Fruit fly (Drosophila melanogaster) whole organism, embryonic: ENCODE results near the gene Tim8.

Source experiments
- Adf1 ChIP-seq: fragments of 200-800 bp; sonication (Bioruptor generic); IDR thresholded peaks from 2 replicates; pipeline ENCODE4 v1.3.6; 2022; ENCODE audit warnings: missing biosample characterization, missing genetic modification characterization
- B-H1 ChIP-seq: fragments of 200-800 bp; sonication (Bioruptor generic); IDR thresholded peaks from 3 replicates; pipeline ENCODE4 v1.3.6; 2022; ENCODE audit warnings: missing biosample characterization, missing genetic modification characterization
- BEAF-32 ChIP-seq: fragments of 200-800 bp; sonication (Bioruptor generic); optimal IDR thresholded peaks from 3 replicates; lab custom pipeline; 2017; ENCODE audit warnings: missing biosample characterization, missing genetic modification characterization, mild to moderate bottlenecking, moderate library complexity, missing genetic modification reagents
- CG10209 ChIP-seq: fragments of 200-800 bp; sonication (Bioruptor generic); optimal IDR thresholded peaks from 3 replicates; lab custom pipeline; 2017; ENCODE audit warnings: missing biosample characterization, mild to moderate bottlenecking, missing genetic modification characterization, missing genetic modification reagents
- CG10267 ChIP-seq: fragments of 200-800 bp; sonication (Bioruptor generic); optimal IDR thresholded peaks from 2 replicates; lab custom pipeline; 2018; ENCODE audit warnings: missing biosample characterization, mild to moderate bottlenecking, missing genetic modification characterization, moderate library complexity
- CG10366 ChIP-seq: fragments of 200-800 bp; sonication (Bioruptor generic); IDR thresholded peaks from 2 replicates; pipeline ENCODE4 v1.3.6; 2022; ENCODE audit warnings: missing biosample characterization, missing genetic modification characterization
- CG10462 ChIP-seq: fragments of 200-800 bp; sonication (Bioruptor generic); optimal IDR thresholded peaks from 2 replicates; lab custom pipeline; 2016; ENCODE audit warnings: missing biosample characterization, missing genetic modification characterization
- CG11696 ChIP-seq: fragments of 200-800 bp; sonication (Bioruptor generic); IDR thresholded peaks from 2 replicates; pipeline ENCODE4 v1.3.6; 2022; ENCODE audit warnings: missing biosample characterization, missing genetic modification characterization
- CG12219 ChIP-seq: fragments of 200-800 bp; sonication (Bioruptor generic); optimal IDR thresholded peaks from 3 replicates; lab custom pipeline; 2018; ENCODE audit warnings: missing biosample characterization, mild to moderate bottlenecking, missing genetic modification characterization
- CG12391 ChIP-seq: fragments of 200-800 bp; sonication (Bioruptor generic); optimal IDR thresholded peaks from 3 replicates; lab custom pipeline; 2018; ENCODE audit warnings: missing biosample characterization, mild to moderate bottlenecking, missing genetic modification characterization, moderate library complexity
- CG12659 ChIP-seq: fragments of 200-800 bp; sonication (Bioruptor generic); optimal IDR thresholded peaks from 3 replicates; lab custom pipeline; 2017; ENCODE audit warnings: mild to moderate bottlenecking, missing biosample characterization, missing genetic modification reagents, missing genetic modification characterization
- CG12744 ChIP-seq: fragments of 200-800 bp; sonication (Bioruptor generic); optimal IDR thresholded peaks from 2 replicates; lab custom pipeline; 2016; ENCODE audit warnings: missing biosample characterization, missing genetic modification characterization
- CG16779 ChIP-seq: fragments of 200-800 bp; sonication (Bioruptor generic); IDR thresholded peaks from 2 replicates; pipeline ENCODE4 v1.3.6; 2022; ENCODE audit warnings: missing biosample characterization, missing genetic modification characterization
- CG17361 ChIP-seq: fragments of 200-800 bp; sonication (Bioruptor generic); IDR thresholded peaks from 3 replicates; pipeline ENCODE4 v1.3.6; 2022; ENCODE audit warnings: missing biosample characterization, missing genetic modification characterization
- CG17385 ChIP-seq: fragments of 200-800 bp; sonication (Bioruptor generic); optimal IDR thresholded peaks from 3 replicates; lab custom pipeline; 2018; ENCODE audit warnings: missing biosample characterization, mild to moderate bottlenecking, missing genetic modification characterization
- CG17612 ChIP-seq: fragments of 200-800 bp; sonication (Bioruptor generic); IDR thresholded peaks from 2 replicates; pipeline ENCODE4 v1.3.6; 2022; ENCODE audit warnings: missing biosample characterization, missing genetic modification characterization
- CG1792 ChIP-seq: fragments of 200-800 bp; sonication (Bioruptor generic); optimal IDR thresholded peaks from 2 replicates; lab custom pipeline; 2016; ENCODE audit warnings: missing biosample characterization, missing genetic modification characterization
- CG3995 ChIP-seq: fragments of 200-800 bp; sonication (Bioruptor generic); optimal IDR thresholded peaks from 3 replicates; lab custom pipeline; 2016; ENCODE audit warnings: missing biosample characterization, missing genetic modification characterization
- CG4707 ChIP-seq: fragments of 200-800 bp; sonication (Bioruptor generic); optimal IDR thresholded peaks from 2 replicates; lab custom pipeline; 2018; ENCODE audit warnings: missing biosample characterization, mild to moderate bottlenecking, missing genetic modification characterization, moderate library complexity
- CG5245 ChIP-seq: fragments of 200-800 bp; sonication (Bioruptor generic); optimal IDR thresholded peaks from 3 replicates; lab custom pipeline; 2016; ENCODE audit warnings: missing biosample characterization, missing genetic modification characterization
- CG7839 ChIP-seq: fragments of 200-800 bp; sonication (Bioruptor generic); optimal IDR thresholded peaks from 3 replicates; lab custom pipeline; 2018; ENCODE audit warnings: missing biosample characterization, mild to moderate bottlenecking, missing genetic modification characterization, moderate library complexity
- CG7928 ChIP-seq: fragments of 200-800 bp; sonication (Bioruptor generic); optimal IDR thresholded peaks from 2 replicates; lab custom pipeline; 2017; ENCODE audit warnings: missing biosample characterization, mild to moderate bottlenecking, missing genetic modification characterization
- CG8290 ChIP-seq, 3 experiments: fragments of 200-800 bp; sonication (Bioruptor generic); optimal IDR thresholded peaks; 2 replicates each; lab custom pipeline; 2016 to 2019; ENCODE audit warnings: missing biosample characterization in 3 of 3, missing genetic modification characterization in 3 of 3, mild to moderate bottlenecking in 2 of 3, moderate library complexity in 1 of 3
- HHEX ChIP-seq: fragments of 200-800 bp; sonication (Bioruptor generic); optimal IDR thresholded peaks from 3 replicates; lab custom pipeline; 2017; ENCODE audit warnings: missing biosample characterization, mild to moderate bottlenecking, missing genetic modification characterization, missing genetic modification reagents
- Hr39 ChIP-seq: fragments of >200 bp; optimal IDR thresholded peaks from 2 replicates; lab custom pipeline; 2017
- Lhr ChIP-seq: fragments of 200-800 bp; sonication (Bioruptor generic); optimal IDR thresholded peaks from 3 replicates; lab custom pipeline; 2017; ENCODE audit warnings: mild to moderate bottlenecking, missing biosample characterization, missing genetic modification reagents, missing genetic modification characterization
- MESR4 ChIP-seq: fragments of 200-800 bp; sonication (Bioruptor generic); optimal IDR thresholded peaks from 2 replicates; lab custom pipeline; 2018; ENCODE audit warnings: missing biosample characterization, mild to moderate bottlenecking, missing genetic modification characterization, moderate library complexity
- Med ChIP-seq: fragments of 200-800 bp; sonication (Bioruptor generic); peaks from one replicate; lab custom pipeline; 2016; ENCODE audit warnings: missing biosample characterization, missing genetic modification characterization, mild to moderate bottlenecking, inconsistent platforms, moderate library complexity
- Mes4 ChIP-seq: fragments of 200-800 bp; sonication (Bioruptor generic); optimal IDR thresholded peaks from 2 replicates; lab custom pipeline; 2016; ENCODE audit warnings: missing biosample characterization, missing genetic modification characterization
- Scr ChIP-seq: fragments of 200-800 bp; sonication (Bioruptor generic); IDR thresholded peaks from 2 replicates; pipeline ENCODE4 v1.3.6; 2022; ENCODE audit warnings: missing biosample characterization, missing genetic modification characterization; ENCODE audit not compliant: partially characterized antibody
- Sox100B ChIP-seq: fragments of 200-800 bp; sonication (Bioruptor generic); optimal IDR thresholded peaks from 3 replicates; lab custom pipeline; 2018; ENCODE audit warnings: missing biosample characterization, mild to moderate bottlenecking, missing genetic modification characterization
- Xbp1 ChIP-seq: fragments of 200-800 bp; sonication (Bioruptor generic); optimal IDR thresholded peaks from 3 replicates; lab custom pipeline; 2016; ENCODE audit warnings: missing biosample characterization, mild to moderate bottlenecking, missing genetic modification characterization
- Xrp1 ChIP-seq: fragments of 200-800 bp; sonication (Bioruptor generic); IDR thresholded peaks from 2 replicates; pipeline ENCODE4 v1.3.6; 2022; ENCODE audit warnings: missing biosample characterization, missing genetic modification characterization
- ash1 ChIP-seq: fragments of 200-800 bp; sonication (Bioruptor generic); optimal IDR thresholded peaks from 2 replicates; lab custom pipeline; 2018; ENCODE audit warnings: missing biosample characterization, mild to moderate bottlenecking, missing genetic modification characterization
- chm ChIP-seq: fragments of 200-800 bp; sonication (Bioruptor generic); IDR thresholded peaks from 2 replicates; pipeline ENCODE4 v1.3.6; 2022; ENCODE audit warnings: missing biosample characterization, missing genetic modification characterization
- crp ChIP-seq, 2 experiments: fragments of 200-800 bp; sonication (Bioruptor generic); optimal IDR thresholded peaks; 2 replicates in 1 of 2; 3 replicates in 1 of 2; lab custom pipeline; 2017; ENCODE audit warnings: missing biosample characterization in 2 of 2, missing genetic modification characterization in 2 of 2, mild to moderate bottlenecking in 1 of 2, moderate library complexity in 1 of 2
- eyg ChIP-seq: fragments of 200-800 bp; sonication (Bioruptor generic); optimal IDR thresholded peaks from 3 replicates; lab custom pipeline; 2016; ENCODE audit warnings: missing biosample characterization, missing genetic modification characterization
- gcm2 ChIP-seq: fragments of 200-800 bp; sonication (Bioruptor generic); optimal IDR thresholded peaks from 2 replicates; lab custom pipeline; 2016; ENCODE audit warnings: missing biosample characterization, missing genetic modification characterization
- gem ChIP-seq: fragments of 200-800 bp; sonication (Bioruptor generic); optimal IDR thresholded peaks from 2 replicates; lab custom pipeline; 2019; ENCODE audit warnings: missing biosample characterization, mild to moderate bottlenecking, missing genetic modification characterization, moderate library complexity
- jing ChIP-seq: fragments of 200-800 bp; sonication (Bioruptor generic); optimal IDR thresholded peaks from 2 replicates; lab custom pipeline; 2018; ENCODE audit warnings: missing biosample characterization, mild to moderate bottlenecking, missing genetic modification characterization
- pfk ChIP-seq: fragments of 200-800 bp; sonication (Bioruptor generic); optimal IDR thresholded peaks from 2 replicates; lab custom pipeline; 2018; ENCODE audit warnings: missing biosample characterization, mild to moderate bottlenecking, missing genetic modification characterization, moderate library complexity
- pita ChIP-seq: fragments of 200-800 bp; sonication (Bioruptor generic); optimal IDR thresholded peaks from 2 replicates; lab custom pipeline; 2017; ENCODE audit warnings: missing biosample characterization, mild to moderate bottlenecking, missing genetic modification characterization
- psq ChIP-seq: fragments of 200-800 bp; sonication (Bioruptor generic); optimal IDR thresholded peaks from 2 replicates; lab custom pipeline; 2017; ENCODE audit warnings: missing biosample characterization, missing genetic modification characterization
- sc ChIP-seq, 3 experiments: fragments of >200 bp in 2 of 3; fragments of 200-800 bp in 1 of 3; sonication (Bioruptor generic) in 1 of 3; optimal IDR thresholded peaks; 2 replicates in 2 of 3; 3 replicates in 1 of 3; lab custom pipeline; 2017; ENCODE audit warnings: mild to moderate bottlenecking in 1 of 3, missing biosample characterization in 1 of 3, missing genetic modification characterization in 1 of 3, missing genetic modification reagents in 1 of 3
- shn ChIP-seq: fragments of 200-800 bp; sonication (Bioruptor generic); optimal IDR thresholded peaks from 3 replicates; lab custom pipeline; 2016; ENCODE audit warnings: missing biosample characterization, missing genetic modification characterization
- slp2 ChIP-seq: fragments of 200-800 bp; sonication (Bioruptor generic); optimal IDR thresholded peaks from 2 replicates; lab custom pipeline; 2016; ENCODE audit warnings: missing biosample characterization, missing genetic modification characterization
- tio ChIP-seq: fragments of 200-800 bp; sonication (Bioruptor generic); optimal IDR thresholded peaks from 2 replicates; lab custom pipeline; 2017; ENCODE audit warnings: missing biosample characterization, missing genetic modification characterization, inconsistent platforms
- trh ChIP-seq: fragments of 200-800 bp; sonication (Bioruptor generic); optimal IDR thresholded peaks from 2 replicates; lab custom pipeline; 2016; ENCODE audit warnings: missing biosample characterization, missing genetic modification characterization
- wek ChIP-seq: fragments of 200-800 bp; sonication (Bioruptor generic); optimal IDR thresholded peaks from 3 replicates; lab custom pipeline; 2018; ENCODE audit warnings: missing biosample characterization, mild to moderate bottlenecking, missing genetic modification characterization, moderate library complexity
- zen2 ChIP-seq: fragments of 200-800 bp; sonication (Bioruptor generic); IDR thresholded peaks from 3 replicates; pipeline ENCODE4 v1.3.6; 2022; ENCODE audit warnings: missing biosample characterization, missing genetic modification characterization; ENCODE audit not compliant: partially characterized antibody

Gene Tim8

DNA sequence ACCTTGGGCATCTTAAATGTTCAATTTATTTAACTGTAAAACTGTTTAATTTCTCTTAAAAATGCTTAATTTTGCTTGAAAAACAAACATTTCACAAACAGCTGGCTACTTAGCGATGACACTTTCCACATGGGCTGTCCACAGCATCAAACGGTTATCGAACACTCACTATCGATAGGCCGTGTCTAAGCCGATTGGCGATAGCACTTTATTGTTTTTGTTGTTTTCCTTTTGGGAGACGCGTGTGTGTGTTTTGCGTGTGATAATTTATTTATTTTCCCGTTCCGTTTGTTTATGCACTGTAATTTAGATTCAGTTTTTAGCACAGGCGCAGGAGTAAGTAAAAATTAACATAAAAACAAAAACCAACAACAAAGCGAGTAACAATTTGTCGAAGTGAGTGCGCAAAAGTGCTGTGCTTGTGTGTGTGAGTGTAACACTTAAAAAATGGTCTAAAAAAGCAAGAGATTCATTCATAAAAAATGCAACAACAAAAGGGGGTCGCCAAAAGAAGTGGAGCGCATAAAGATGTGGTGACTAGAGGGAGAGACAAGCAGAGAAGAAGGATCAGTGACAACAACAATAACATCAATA is 43.0 kb upstream of the Tim8 start, which contains the start of gene Gapvd1 (continued):
- TF ChIP-seq tio (GFP tag; lab: Kevin White, UChicago) (no peak), shn (no peak), CG12391 (tag; lab: Kevin White, UChicago) (peak; percentile 9), CG17385 (GFP tag; lab: Kevin White, UChicago) (no peak), CG10209 (GFP tag; lab: Kevin White, UChicago) (no peak), B-H1 (GFP tag; lab: Robert Waterston, UW) (no peak), Sox100B (GFP tag; lab: Kevin White, UChicago) (no peak), chm (GFP tag; lab: Robert Waterston, UW) (no peak), zen2 (GFP tag; lab: Robert Waterston, UW) (peak; percentile 73), ash1 (no peak), CG5245 (GFP tag; lab: Kevin White, UChicago) (no peak), eyg (GFP tag; lab: Kevin White, UChicago) (no peak), CG16779 (no peak), HHEX (GFP tag; lab: Kevin White, UChicago) (no peak), pita (GFP tag; lab: Kevin White, UChicago) (no peak), Xrp1 (GFP tag; lab: Robert Waterston, UW) (no peak), Med (GFP tag; lab: Kevin White, UChicago) (peak; percentile 79), CG12659 (GFP tag; lab: Kevin White, UChicago) (peak; percentile 35), CG11696 (GFP tag; lab: Robert Waterston, UW) (no peak), CG17612 (GFP tag; lab: Robert Waterston, UW) (no peak), Mes4 (GFP tag; lab: Kevin White, UChicago) (no peak), Adf1 (GFP tag; lab: Robert Waterston, UW) (no peak), MESR4 (peak; percentile 61), Hr39 (lab: Kevin White, UChicago) (no peak), CG7839 (tag; lab: Kevin White, UChicago) (no peak), Scr (peak; percentile 86), crp (GFP tag; optimal IDR thresholded peaks at IDR 0.05; lab: Kevin White, UChicago) (peak in 1 of 2 experiments; percentile 88), CG12219 (no peak), CG7928 (GFP tag; lab: Kevin White, UChicago) (no peak), wek (GFP tag; lab: Kevin White, UChicago) (no peak), BEAF-32 (GFP tag; lab: Kevin White, UChicago) (peak; percentile 84), CG10366 (GFP tag; lab: Robert Waterston, UW) (no peak), Xbp1 (GFP tag; lab: Kevin White, UChicago) (no peak), CG8290 (GFP tag; optimal IDR thresholded peaks at IDR 0.05; lab: Kevin White, UChicago) (no peak), CG8290 (tag; optimal IDR thresholded peaks at IDR 0.05; lab: Kevin White, UChicago) (peak in 1 of 2 experiments; percentile 46), pfk (GFP tag; lab: Kevin White, UChicago) (no peak), slp2 (GFP tag; lab: Kevin White, UChicago) (no peak), CG10267 (tag; lab: Kevin White, UChicago) (peak; percentile 37), CG10462 (no peak), CG3995 (GFP tag; lab: Kevin White, UChicago) (no peak), trh (GFP tag; lab: Kevin White, UChicago) (no peak), gem (tag; lab: Kevin White, UChicago) (no peak), gcm2 (no peak), Lhr (no peak), CG4707 (GFP tag; lab: Kevin White, UChicago) (no peak), jing (no peak), sc (optimal IDR thresholded peaks at IDR 0.05; lab: Kevin White, UChicago) (no peak), sc (GFP tag; optimal IDR thresholded peaks at IDR 0.05; lab: Kevin White, UChicago) (no peak), psq (GFP tag; lab: Kevin White, UChicago) (no peak), CG12744 (GFP tag; lab: Kevin White, UChicago) (no peak), CG1792 (GFP tag; lab: Kevin White, UChicago) (no peak), CG17361 (GFP tag; lab: Robert Waterston, UW) (no peak)
